Worm (Caenorhabditis elegans): ENCODE results near the gene Y53F4B.11.
A peak's percentile ranks its signal among the peaks of the same experiment; 100 is the strongest.
"Not testable (repeated sequence)": the region's sequence is repeated elsewhere in the genome, so short reads cannot be mapped to it uniquely, and the experiment has no call there.

ce11 chrII:15042783-15043182 lies 32.2 kb downstream of the Y53F4B.11 start:
- TF ChIP-seq rcor-1 (GFP tag; IDR thresholded peaks at IDR 0.05) (peak; percentile 58; the same call in 1 of the 2 replicates), pbrm-1 (GFP tag; IDR thresholded peaks at IDR 0.05) (peak; percentile 66; the same call in 1 of the 2 replicates)
- not testable (repeated sequence) for TF ChIP-seq nfya-1 (tag; optimal IDR thresholded peaks at IDR 0.05; ENCODE audit: borderline replicate concordance, insufficient read depth); F49E8.2 (tag; optimal IDR thresholded peaks at IDR 0.05; ENCODE audit: insufficient read depth); madf-6 (GFP tag; IDR thresholded peaks at IDR 0.05); egl-18 (GFP tag; IDR thresholded peaks at IDR 0.05); bed-1 (GFP tag; IDR thresholded peaks at IDR 0.05); B0261.1 (tag; optimal IDR thresholded peaks at IDR 0.05); egl-44 (GFP tag; IDR thresholded peaks at IDR 0.05); B0019.2 (GFP tag; conservative IDR thresholded peaks at IDR 0.05); Y95B8A.8 (GFP tag; IDR thresholded peaks at IDR 0.05)

Data from whole organism, young adult.